Worm (Caenorhabditis elegans) whole organism, dauer: ENCODE measurements around the gene phf-15.
"Not testable (repeated sequence)": the region's sequence is repeated elsewhere in the genome, so short reads cannot be mapped to it uniquely, and the experiment has no call there.

ENCODE experiments used
- unc-62 ChIP-seq: sonication (generic microtip); optimal IDR thresholded peaks from 2 replicates; lab custom pipeline; 2017; ENCODE audit warnings: missing biosample characterization, missing genetic modification reagents, missing genetic modification characterization

The phf-15 gene

DNA sequence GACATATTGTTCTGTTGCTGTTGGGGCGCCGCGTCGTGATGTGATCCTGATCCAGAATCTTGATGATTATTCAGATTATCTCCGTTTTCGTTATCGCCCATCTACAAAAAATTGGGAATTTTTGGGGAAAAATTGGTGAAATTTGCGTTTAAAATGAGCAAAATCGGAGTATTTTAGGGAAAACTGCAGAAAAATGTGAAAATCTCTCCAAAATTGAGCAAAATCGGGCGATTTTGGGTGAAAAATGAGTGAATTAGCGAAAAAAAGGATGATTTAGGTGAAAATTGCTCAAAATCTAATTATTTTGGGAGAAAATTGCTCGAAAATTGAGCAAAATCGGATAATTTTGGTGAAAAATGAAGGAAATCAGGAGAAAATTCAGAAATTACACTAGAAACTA lies 1.5 kb upstream of the phf-15 start, which contains the start of gene Y53G8AR.9:
Gene Y53G8AR.9 (minus strand): TSS at position 101 of the 400 bp plus-strand sequence.
- no peak for TF ChIP-seq unc-62 (GFP tag; lab: Kevin White, UChicago)

DNA sequence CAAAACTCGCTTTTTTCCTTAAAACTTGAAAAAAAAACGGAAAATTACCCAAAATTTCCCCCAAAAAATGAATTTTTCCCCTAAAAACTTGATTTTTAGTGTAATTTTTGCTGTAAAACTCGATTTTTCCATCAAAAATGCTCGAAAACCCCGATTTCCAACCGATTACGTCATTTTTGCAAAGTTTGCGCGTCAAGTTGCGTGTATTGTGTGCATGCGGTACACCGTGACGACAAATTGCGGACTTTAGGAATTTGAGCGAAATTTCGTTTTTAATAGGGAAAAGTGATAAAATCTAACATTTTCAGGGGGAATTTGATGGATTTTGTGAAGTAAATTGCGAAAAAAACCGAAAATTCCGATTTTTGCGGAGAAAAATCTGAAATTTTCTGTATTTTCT lies 1.3 kb downstream of the phf-15 start:
- TF ChIP-seq unc-62 (GFP tag; lab: Kevin White, UChicago) = no peak

ce11 chrIII:3329467-3329866 lies 6.8 kb downstream of the phf-15 start:
- TF ChIP-seq unc-62 (GFP tag; lab: Kevin White, UChicago) = no peak

DNA sequence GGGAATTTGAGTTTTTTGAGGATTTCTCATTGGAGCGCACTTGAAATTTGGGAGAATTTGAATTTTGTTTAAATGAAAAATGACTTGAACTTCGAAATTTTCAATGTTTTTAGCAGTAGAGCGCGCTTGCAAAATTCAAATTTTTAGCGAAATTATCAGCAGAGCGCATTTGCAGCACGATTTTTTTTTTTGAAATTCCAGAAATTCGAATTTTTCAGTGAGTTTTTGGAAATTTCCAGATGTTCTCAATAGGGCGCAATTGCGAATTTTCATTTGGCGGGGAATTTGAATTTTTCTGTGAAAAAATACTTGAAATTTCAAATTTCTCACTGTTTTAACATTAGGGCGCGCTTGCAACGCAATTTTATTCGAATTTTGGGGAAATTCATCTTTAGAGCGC lies 9.1 kb downstream of the phf-15 start:
- no peak for TF ChIP-seq unc-62 (GFP tag; lab: Kevin White, UChicago)

DNA sequence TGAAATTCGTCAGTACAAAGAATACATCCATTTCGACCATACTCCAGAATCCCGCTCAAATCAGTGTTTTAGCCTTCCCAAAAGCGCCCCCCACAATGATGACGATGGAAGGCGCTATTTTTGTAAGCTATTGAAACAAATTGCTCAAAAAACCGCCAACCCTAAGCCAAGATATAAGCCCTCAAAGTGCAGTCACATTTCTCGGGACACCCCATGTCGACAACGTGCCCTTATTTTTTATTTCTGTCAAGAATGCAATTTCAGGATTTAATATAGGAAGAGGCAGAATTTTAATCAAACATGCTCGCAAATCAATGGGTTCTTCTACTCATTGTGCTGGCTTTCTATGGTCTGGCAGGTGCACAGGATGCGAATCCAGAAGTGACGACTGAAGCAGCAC lies 10.1 kb downstream of the phf-15 start, which contains the start of gene Y53G8AR.1:
Gene Y53G8AR.1 (plus strand): TSS at position 301 of the 400 bp plus-strand sequence.
- TF ChIP-seq unc-62 (GFP tag; lab: Kevin White, UChicago) = not testable (repeated sequence)

DNA sequence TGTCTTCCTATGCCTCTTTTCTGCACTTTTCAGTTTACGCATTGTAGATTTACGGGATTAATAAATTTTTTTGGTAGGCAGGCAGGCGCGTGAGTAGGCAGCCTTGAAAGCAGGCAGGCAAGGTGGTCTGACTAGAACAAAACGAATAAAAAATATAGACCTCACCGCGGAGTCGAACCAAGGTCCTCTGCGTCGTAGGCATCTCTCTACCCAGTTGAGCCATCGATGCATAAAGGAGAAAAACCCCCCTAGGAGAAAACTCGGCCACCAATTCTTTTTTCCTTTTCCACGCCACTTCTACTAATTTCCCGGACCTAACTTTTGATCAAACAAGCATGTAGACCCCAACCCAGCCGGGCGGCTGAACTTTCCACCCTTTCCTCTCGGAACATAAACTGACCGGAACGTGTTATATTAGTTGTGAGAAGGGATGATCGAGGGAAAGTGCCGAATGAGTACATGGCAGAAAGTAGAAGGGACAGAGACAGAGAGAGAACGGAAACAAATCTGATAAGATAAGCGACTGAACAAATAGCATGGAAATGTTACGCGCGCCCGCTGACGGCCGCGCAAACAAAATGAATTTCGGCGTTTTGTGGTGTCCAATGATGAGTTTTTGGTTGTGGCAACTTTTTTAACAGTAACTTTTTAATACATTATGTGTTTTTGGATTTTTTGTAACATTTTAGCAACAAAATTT lies 16.8 kb downstream of the phf-15 start:
- no peak for TF ChIP-seq unc-62 (GFP tag; lab: Kevin White, UChicago)

ce11 chrIII:3343463-3343862 lies 20.8 kb downstream of the phf-15 start:
- TF ChIP-seq unc-62 (GFP tag; lab: Kevin White, UChicago) = no peak

- no peak for TF ChIP-seq unc-62 (GFP tag; lab: Kevin White, UChicago)
These were observed 21.9 kb downstream of the phf-15 start, which contains the start of gene gei-1 for ce11 chrIII:3344573-3344972. Gene gei-1 (plus strand): TSS chrIII:3344873.

DNA sequence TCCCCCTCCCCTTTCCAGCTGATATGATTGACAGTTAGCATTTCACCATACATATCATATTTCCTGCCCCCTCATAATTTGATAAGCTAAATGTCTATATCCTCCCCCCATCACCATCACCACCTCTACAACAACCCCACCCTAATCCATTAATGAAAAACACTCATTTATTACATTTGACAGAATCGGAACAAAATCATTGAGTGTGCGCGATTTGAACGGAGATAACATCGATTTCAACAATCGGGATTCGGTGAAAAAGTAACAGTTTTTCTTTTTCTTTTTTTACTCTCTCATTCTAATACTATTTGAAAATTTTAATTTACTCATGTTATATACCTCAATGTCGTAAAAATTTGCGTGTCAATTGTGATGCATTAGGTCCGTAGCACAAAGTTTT lies 23.2 kb downstream of the phf-15 start:
- no peak for TF ChIP-seq unc-62 (GFP tag; lab: Kevin White, UChicago)

DNA sequence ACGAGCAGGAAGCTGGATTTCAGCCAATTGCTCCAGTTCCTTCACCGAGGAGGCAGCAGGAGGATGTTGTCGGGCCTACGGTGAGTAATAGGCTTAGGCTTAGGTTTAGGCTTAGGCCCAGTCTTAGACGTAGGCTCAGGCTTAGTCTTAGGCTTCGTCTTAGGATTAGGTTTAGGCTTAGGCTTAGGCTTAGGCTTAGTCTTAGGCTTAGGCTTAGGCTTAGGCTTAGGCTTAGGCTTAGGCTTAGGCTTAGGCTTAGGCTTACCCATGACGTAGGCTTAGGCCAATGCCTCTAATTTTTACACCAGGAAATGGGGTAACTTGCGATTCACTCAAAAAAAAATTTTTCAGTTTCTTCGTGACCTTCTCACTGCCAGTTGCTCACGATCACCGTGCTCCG lies 24.0 kb downstream of the phf-15 start:
- TF ChIP-seq unc-62 (GFP tag; lab: Kevin White, UChicago) = no peak

DNA sequence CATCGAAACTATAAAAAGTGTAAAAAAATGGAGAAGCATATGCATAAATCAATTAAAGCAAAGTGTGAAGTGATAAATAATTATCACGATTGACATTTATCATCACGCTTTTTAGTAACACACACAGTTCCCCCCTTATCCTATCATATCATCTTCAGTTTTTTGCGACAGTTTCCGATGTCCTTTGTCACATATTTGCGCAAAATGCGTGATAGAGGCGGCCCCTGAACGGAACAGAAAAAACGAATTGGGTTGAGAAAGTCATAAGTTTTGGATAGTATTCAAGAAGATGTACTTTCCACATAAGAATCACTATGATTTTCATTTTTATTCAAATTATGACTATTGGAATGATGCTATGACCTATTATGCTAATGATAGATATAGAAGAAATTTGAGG lies 26.4 kb downstream of the phf-15 start:
- no peak for TF ChIP-seq unc-62 (GFP tag; lab: Kevin White, UChicago)

DNA sequence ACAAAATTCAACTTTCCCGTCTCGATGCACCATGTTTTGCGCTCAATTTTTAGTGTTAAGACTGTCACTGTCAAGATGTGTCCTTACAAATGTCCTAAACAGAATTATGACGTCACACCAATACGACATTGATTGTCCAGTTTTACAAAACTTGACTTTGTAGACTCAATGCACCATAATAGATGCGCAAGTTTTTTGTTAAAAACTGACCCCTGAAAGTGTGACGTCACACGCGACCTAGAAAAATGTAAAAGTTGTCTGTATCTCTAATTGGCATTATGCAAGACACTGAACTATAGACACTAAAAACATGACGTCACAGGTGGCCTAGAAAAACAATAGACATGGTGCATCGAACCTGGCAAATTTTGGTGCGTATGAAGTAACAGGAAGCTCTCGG lies 28.4 kb downstream of the phf-15 start:
- TF ChIP-seq unc-62 (GFP tag; lab: Kevin White, UChicago) = no peak

DNA sequence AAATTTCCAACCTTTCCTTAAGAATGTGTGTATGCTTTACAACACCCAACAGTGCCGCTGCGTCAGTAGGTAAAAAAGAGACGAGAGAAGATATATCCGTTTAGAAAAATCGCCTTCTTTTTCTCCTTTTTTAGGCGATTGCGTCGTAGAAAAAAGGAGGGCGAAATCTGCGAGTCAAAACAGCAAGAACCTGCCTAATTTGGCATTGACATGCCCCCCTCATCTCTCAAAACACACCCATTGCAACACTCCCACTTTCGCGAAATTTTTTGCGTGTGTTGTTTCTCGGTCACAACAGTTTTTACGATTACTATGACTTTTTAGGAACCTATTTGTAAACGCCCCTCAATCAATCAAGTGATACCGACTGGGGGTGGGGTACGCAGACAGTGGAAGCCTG lies 29.0 kb downstream of the phf-15 start:
- TF ChIP-seq unc-62 (GFP tag; lab: Kevin White, UChicago) = no peak

ce11 chrIII:3355791-3356190 lies 33.1 kb downstream of the phf-15 start:
- no peak for TF ChIP-seq unc-62 (GFP tag; lab: Kevin White, UChicago)

DNA sequence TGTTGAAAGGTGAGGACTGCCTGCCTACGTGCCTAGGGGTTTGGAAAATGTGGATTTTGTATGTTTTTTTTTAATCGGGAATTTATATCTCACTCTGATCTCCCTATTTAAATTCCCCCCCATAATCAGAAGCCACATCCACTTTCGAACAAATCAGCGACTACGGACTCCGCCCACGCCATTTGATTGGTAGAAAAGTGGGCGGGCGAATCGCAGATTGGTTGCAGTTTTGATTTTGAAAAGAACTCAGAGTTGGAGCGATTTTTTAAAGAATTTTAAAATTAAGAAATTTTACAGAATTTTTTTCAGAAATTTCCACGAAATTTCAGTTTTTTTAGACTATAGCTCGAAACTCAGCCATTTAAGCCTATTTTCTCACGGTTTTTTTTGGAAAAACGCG lies 37.4 kb downstream of the phf-15 start:
- no peak for TF ChIP-seq unc-62 (GFP tag; lab: Kevin White, UChicago)

ce11 chrIII:3367772-3368171 lies 45.1 kb downstream of the phf-15 start:
- TF ChIP-seq unc-62 (GFP tag; lab: Kevin White, UChicago) = no peak

DNA sequence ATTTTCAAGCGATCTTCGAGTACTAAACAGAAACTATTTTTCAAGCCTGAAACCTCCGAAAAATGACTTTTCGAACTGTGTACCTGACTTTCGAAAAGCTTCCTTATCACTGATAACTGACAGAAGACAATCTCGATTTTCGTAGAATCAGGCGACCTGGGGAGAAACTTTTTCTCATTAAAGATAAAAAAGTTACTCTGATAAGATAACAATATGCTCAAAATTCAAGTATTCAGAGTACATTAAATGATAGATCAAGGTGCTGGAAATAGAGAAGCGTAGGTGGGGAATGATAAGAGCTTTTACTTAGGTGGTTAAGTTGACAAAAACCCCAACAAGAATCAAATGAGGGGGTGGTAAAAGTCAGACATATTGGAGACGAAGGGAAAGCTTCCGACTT lies 47.4 kb downstream of the phf-15 start, which contains the start of gene prk-2:
Gene prk-2 (minus strand): TSS at position 156 of the 400 bp plus-strand sequence.
- no peak for TF ChIP-seq unc-62 (GFP tag; lab: Kevin White, UChicago)
